Worm (Caenorhabditis elegans): ENCODE results near the gene nhr-189.

- no peak for TF ChIP-seq ztf-29 (GFP tag; IDR thresholded peaks at IDR 0.05)
- no peak for TF ChIP-seq flt-1 (GFP tag; IDR thresholded peaks at IDR 0.05)
- no peak for TF ChIP-seq cog-1 (tag; optimal IDR thresholded peaks at IDR 0.05)
- TF ChIP-seq T22C8.4 (GFP tag; IDR thresholded peaks at IDR 0.05) = no peak
- TF ChIP-seq klf-2 (GFP tag; conservative IDR thresholded peaks at IDR 0.05) = no peak
- no peak for TF ChIP-seq ref-1 (GFP tag; conservative IDR thresholded peaks at IDR 0.05)
- TF ChIP-seq med-1 (GFP tag; optimal IDR thresholded peaks at IDR 0.05; ENCODE audit: insufficient read depth) = no peak
- TF ChIP-seq tab-1 (GFP tag; IDR thresholded peaks at IDR 0.05) = no peak
Measured at ce11 chrV:3812291-3812690, 47.8 kb downstream of the nhr-189 start, which contains the start of gene scl-12.

All from whole organism, midembryonic.